Worm (Caenorhabditis elegans) whole organism, midembryonic: ENCODE results near the gene gadr-2.

ENCODE experiments used
- T22C8.4 ChIP-seq: fragments of 200-800 bp; sonication (Bioruptor generic); IDR thresholded peaks from 2 replicates; pipeline ENCODE4 v1.3.6; 2022; ENCODE audit warnings: missing genetic modification characterization, missing compliant biosample characterization
- cog-1 ChIP-seq: sonication (generic microtip); optimal IDR thresholded peaks from 2 replicates; lab custom pipeline; 2016; ENCODE audit warnings: missing genetic modification characterization, missing compliant biosample characterization
- flt-1 ChIP-seq: fragments of 200-800 bp; sonication (Bioruptor generic); IDR thresholded peaks from 2 replicates; pipeline ENCODE4 v1.3.6; 2022; ENCODE audit warnings: missing genetic modification characterization, missing compliant biosample characterization
- klf-2 ChIP-seq: fragments of 200-800 bp; sonication (Bioruptor generic); conservative IDR thresholded peaks from 2 replicates; pipeline ENCODE4 v1.3.6; 2022; ENCODE audit warnings: missing genetic modification reagents, missing genetic modification characterization, missing compliant biosample characterization
- med-1 ChIP-seq: sonication (generic microtip); optimal IDR thresholded peaks from 2 replicates; lab custom pipeline; 2017; ENCODE audit warnings: missing genetic modification characterization, mild to moderate bottlenecking, missing compliant biosample characterization, antibody characterized with exemption, missing genetic modification reagents; ENCODE audit not compliant: insufficient read depth
- ref-1 ChIP-seq: fragments of 200-800 bp; sonication (Bioruptor generic); conservative IDR thresholded peaks from 2 replicates; pipeline ENCODE4 v1.3.6; 2022; ENCODE audit warnings: missing genetic modification reagents, missing genetic modification characterization, missing compliant biosample characterization
- tab-1 ChIP-seq: fragments of 200-800 bp; sonication (Bioruptor generic); IDR thresholded peaks from 2 replicates; pipeline ENCODE4 v1.3.6; 2022; ENCODE audit warnings: missing genetic modification characterization, missing compliant biosample characterization
- ztf-23 ChIP-seq: fragments of 200-800 bp; sonication (Bioruptor generic); IDR thresholded peaks from 2 replicates; pipeline ENCODE4 v1.3.6; 2022; ENCODE audit warnings: missing genetic modification reagents, missing genetic modification characterization, missing compliant biosample characterization
- ztf-29 ChIP-seq: fragments of 200-800 bp; sonication (Bioruptor generic); IDR thresholded peaks from 2 replicates; pipeline ENCODE4 v1.3.6; 2022; ENCODE audit warnings: missing genetic modification reagents, missing genetic modification characterization, missing compliant biosample characterization

Gene gadr-2

ce11 chrIV:9445407-9445806 lies 39.5 kb downstream of the gadr-2 start, which contains the start of gene hsp-12.3:
Gene hsp-12.3, minus strand, starts transcription at chrIV:9445507.
- TF ChIP-seq cog-1 (tag; lab: Kevin White, UChicago) (no peak), klf-2 (no peak), tab-1 (GFP tag; lab: Robert Waterston, UW) (no peak)

ce11 chrIV:9444417-9445026 lies 40.4 kb downstream of the gadr-2 start:
- TF ChIP-seq ztf-23 (GFP tag; lab: Robert Waterston, UW) = 0 out of 2 replicates have a peak, but pooled peaks have one; percentile 10
- no peak for TF ChIP-seq med-1 (GFP tag; lab: Kevin White, UChicago)
- TF ChIP-seq ztf-29 = no peak
- TF ChIP-seq T22C8.4 (GFP tag; lab: Robert Waterston, UW) = no peak
- TF ChIP-seq cog-1 (tag; lab: Kevin White, UChicago) = peak; percentile 76
- TF ChIP-seq klf-2 = no peak
- no peak; the same call in 1 of the 2 replicates for TF ChIP-seq tab-1 (GFP tag; lab: Robert Waterston, UW)
- TF ChIP-seq flt-1 = peak; percentile 78; the same call in 1 of the 2 replicates
- TF ChIP-seq ref-1 = no peak

- no peak for TF ChIP-seq ztf-29
Measured at ce11 chrIV:9443940-9444339, 41.0 kb downstream of the gadr-2 start, which contains the start of gene F38E11.9. Gene F38E11.9, minus strand, starts transcription at chrIV:9444040.

ce11 chrIV:9442106-9442532 lies 42.8 kb downstream of the gadr-2 start:
- 0 out of 2 replicates have a peak, but pooled peaks have one; percentile 21 for TF ChIP-seq klf-2
- no peak for TF ChIP-seq ztf-23 (GFP tag; lab: Robert Waterston, UW)

- TF ChIP-seq ref-1 (no peak), med-1 (GFP tag; lab: Kevin White, UChicago) (no peak), T22C8.4 (GFP tag; lab: Robert Waterston, UW) (no peak), flt-1 (no peak)
Measured at ce11 chrIV:9441391-9441790, 43.5 kb downstream of the gadr-2 start.

ce11 chrIV:9440880-9441336 lies 44.0 kb downstream of the gadr-2 start, which contains the start of gene idh-1:
Gene idh-1, minus strand, starts transcription at chrIV:9441107.
- TF ChIP-seq ztf-29 = no peak
- no peak for TF ChIP-seq flt-1
- TF ChIP-seq T22C8.4 (GFP tag; lab: Robert Waterston, UW) = no peak
- no peak for TF ChIP-seq med-1 (GFP tag; lab: Kevin White, UChicago)
- no peak for TF ChIP-seq ref-1
- TF ChIP-seq cog-1 (tag; lab: Kevin White, UChicago) = no peak
- no peak for TF ChIP-seq klf-2

ce11 chrIV:9438753-9439152 lies 46.2 kb downstream of the gadr-2 start:
- no peak for TF ChIP-seq ref-1
- no peak for TF ChIP-seq T22C8.4 (GFP tag; lab: Robert Waterston, UW)
- no peak for TF ChIP-seq ztf-29
- TF ChIP-seq klf-2 = no peak
- no peak for TF ChIP-seq med-1 (GFP tag; lab: Kevin White, UChicago)
- no peak for TF ChIP-seq cog-1 (tag; lab: Kevin White, UChicago)
- no peak for TF ChIP-seq flt-1
- TF ChIP-seq ztf-23 (GFP tag; lab: Robert Waterston, UW) = no peak
- no peak for TF ChIP-seq tab-1 (GFP tag; lab: Robert Waterston, UW)

- no peak for TF ChIP-seq med-1 (GFP tag; lab: Kevin White, UChicago)
- no peak for TF ChIP-seq klf-2
- no peak for TF ChIP-seq ztf-29
- no peak for TF ChIP-seq tab-1 (GFP tag; lab: Robert Waterston, UW)
- no peak for TF ChIP-seq cog-1 (tag; lab: Kevin White, UChicago)
- no peak for TF ChIP-seq flt-1
- no peak for TF ChIP-seq T22C8.4 (GFP tag; lab: Robert Waterston, UW)
- TF ChIP-seq ztf-23 (GFP tag; lab: Robert Waterston, UW) = no peak
- no peak for TF ChIP-seq ref-1
Measured at ce11 chrIV:9432327-9432726, 52.6 kb downstream of the gadr-2 start.
